Fruit fly (Drosophila melanogaster) whole organism, embryonic: ENCODE data around the gene CG15882.
A peak's percentile ranks its signal among the peaks of the same experiment; 100 is the strongest.

Experiments
- Abd-B ChIP-seq: fragments of 200-800 bp; sonication (Bioruptor generic); optimal IDR thresholded peaks from 2 replicates; lab custom pipeline; 2018; ENCODE audit warnings: missing biosample characterization, mild to moderate bottlenecking, missing genetic modification characterization, moderate library complexity
- Ada2b ChIP-seq: fragments of 200-800 bp; sonication (Bioruptor generic); IDR thresholded peaks from 2 replicates; pipeline ENCODE4 v1.3.6; 2022; ENCODE audit warnings: missing biosample characterization, missing genetic modification characterization
- Atf3 ChIP-seq: fragments of 200-800 bp; sonication (Bioruptor generic); optimal IDR thresholded peaks from 3 replicates; lab custom pipeline; 2016; ENCODE audit warnings: missing biosample characterization, missing genetic modification characterization
- Atf6 ChIP-seq: fragments of 200-800 bp; sonication (Bioruptor generic); IDR thresholded peaks from 2 replicates; pipeline ENCODE4 v1.3.6; 2022; ENCODE audit warnings: missing biosample characterization, missing genetic modification characterization
- Awh ChIP-seq: fragments of 200-800 bp; sonication (Bioruptor generic); IDR thresholded peaks from 2 replicates; pipeline ENCODE4, ENCODE4 v1.3.6; 2022; ENCODE audit warnings: missing biosample characterization, missing genetic modification characterization
- CG10274 ChIP-seq: fragments of 200-800 bp; sonication (Bioruptor generic); optimal IDR thresholded peaks from 3 replicates; lab custom pipeline; 2017; ENCODE audit warnings: missing biosample characterization, mild to moderate bottlenecking, missing genetic modification characterization
- CG10431 ChIP-seq: fragments of 200-800 bp; sonication (Bioruptor generic); optimal IDR thresholded peaks from 3 replicates; lab custom pipeline; 2018; ENCODE audit warnings: missing biosample characterization, mild to moderate bottlenecking, missing genetic modification characterization
- CG11085 ChIP-seq: fragments of 200-800 bp; sonication (Bioruptor generic); IDR thresholded peaks from 2 replicates; pipeline ENCODE4 v1.3.6; 2022; ENCODE audit warnings: missing biosample characterization, missing genetic modification characterization
- CG11696 ChIP-seq: fragments of 200-800 bp; sonication (Bioruptor generic); IDR thresholded peaks from 2 replicates; pipeline ENCODE4 v1.3.6; 2022; ENCODE audit warnings: missing biosample characterization, missing genetic modification characterization
- CG11723 ChIP-seq: fragments of 200-800 bp; sonication (Bioruptor generic); optimal IDR thresholded peaks from 2 replicates; lab custom pipeline; 2017; ENCODE audit warnings: missing biosample characterization, mild to moderate bottlenecking, missing genetic modification characterization
- CG14667 ChIP-seq: fragments of 200-800 bp; sonication (Bioruptor generic); IDR thresholded peaks from 2 replicates; pipeline ENCODE4 v1.3.6; 2022; ENCODE audit warnings: missing biosample characterization, missing genetic modification characterization
- CG14710 ChIP-seq: fragments of 200-800 bp; sonication (Bioruptor generic); optimal IDR thresholded peaks from 3 replicates; lab custom pipeline; 2019; ENCODE audit warnings: missing biosample characterization, mild to moderate bottlenecking, missing genetic modification characterization, moderate library complexity
- CG14860 ChIP-seq: fragments of 200-800 bp; sonication (Bioruptor generic); IDR thresholded peaks from 3 replicates; pipeline ENCODE4 v1.3.6; 2022; ENCODE audit warnings: missing biosample characterization, missing genetic modification characterization; ENCODE audit not compliant: partially characterized antibody
- CG1602 ChIP-seq: fragments of 200-800 bp; sonication (Bioruptor generic); optimal IDR thresholded peaks from 3 replicates; lab custom pipeline; 2016; ENCODE audit warnings: missing biosample characterization, missing genetic modification characterization
- CG16815 ChIP-seq: fragments of 200-800 bp; sonication (Bioruptor generic); optimal IDR thresholded peaks from 3 replicates; lab custom pipeline; 2017; ENCODE audit warnings: missing biosample characterization, mild to moderate bottlenecking, missing genetic modification characterization
- CG17359 ChIP-seq: fragments of 200-800 bp; sonication (Bioruptor generic); optimal IDR thresholded peaks from 3 replicates; lab custom pipeline; 2018; ENCODE audit warnings: missing biosample characterization, mild to moderate bottlenecking, missing genetic modification characterization, moderate library complexity
- CG18476 ChIP-seq: fragments of 200-800 bp; sonication (Bioruptor generic); optimal IDR thresholded peaks from 2 replicates; lab custom pipeline; 2016; ENCODE audit warnings: missing biosample characterization, mild to moderate bottlenecking, missing genetic modification characterization
- CG31441 ChIP-seq: fragments of 200-800 bp; sonication (Bioruptor generic); IDR thresholded peaks from 2 replicates; pipeline ENCODE4 v1.3.6; 2022; ENCODE audit warnings: missing biosample characterization, missing genetic modification characterization
- CG4617 ChIP-seq: fragments of 200-800 bp; sonication (Bioruptor generic); optimal IDR thresholded peaks from 3 replicates; lab custom pipeline; 2016; ENCODE audit warnings: missing biosample characterization, missing genetic modification characterization, borderline replicate concordance
- CG4820 ChIP-seq: fragments of 200-800 bp; sonication (Bioruptor generic); optimal IDR thresholded peaks from 3 replicates; lab custom pipeline; 2016; ENCODE audit warnings: missing biosample characterization, missing genetic modification characterization
- CG6791 ChIP-seq: fragments of 200-800 bp; sonication (Bioruptor generic); IDR thresholded peaks from 3 replicates; pipeline ENCODE4 v1.3.6; 2022; ENCODE audit warnings: missing biosample characterization, missing genetic modification characterization; ENCODE audit not compliant: partially characterized antibody
- CG7987 ChIP-seq: fragments of 200-800 bp; sonication (Bioruptor generic); optimal IDR thresholded peaks from 2 replicates; lab custom pipeline; 2018; ENCODE audit warnings: missing biosample characterization, mild to moderate bottlenecking, missing genetic modification characterization, moderate library complexity
- CG8765 ChIP-seq: fragments of 200-800 bp; sonication (Bioruptor generic); IDR thresholded peaks from 2 replicates; pipeline ENCODE4 v1.3.6; 2022; ENCODE audit warnings: missing biosample characterization, missing genetic modification characterization
- CG8924 ChIP-seq: fragments of 200-800 bp; optimal IDR thresholded peaks from 3 replicates; lab custom pipeline; 2019; ENCODE audit warnings: missing biosample characterization, mild to moderate bottlenecking, missing genetic modification characterization, moderate library complexity
- CG9727 ChIP-seq: fragments of 200-800 bp; sonication (Bioruptor generic); optimal IDR thresholded peaks from 3 replicates; lab custom pipeline; 2017; ENCODE audit warnings: missing biosample characterization, mild to moderate bottlenecking, missing genetic modification characterization
- Chrac-16 ChIP-seq: fragments of 200-800 bp; sonication (Bioruptor generic); optimal IDR thresholded peaks from 3 replicates; lab custom pipeline; 2016; ENCODE audit warnings: missing biosample characterization, missing genetic modification characterization
- CkIIα-i1 ChIP-seq: fragments of 200-800 bp; sonication (Bioruptor generic); IDR thresholded peaks from 2 replicates; pipeline ENCODE4 v1.3.6; 2022; ENCODE audit warnings: missing biosample characterization, missing genetic modification characterization
- Dfd ChIP-seq, 2 experiments: fragments of >200 bp; optimal IDR thresholded peaks; 2 replicates each; lab custom pipeline; 2017; ENCODE audit warnings: missing biosample characterization in 2 of 2, missing genetic modification characterization in 2 of 2
- ERR ChIP-seq: fragments of 200-800 bp; sonication (Bioruptor generic); optimal IDR thresholded peaks from 2 replicates; lab custom pipeline; 2016; ENCODE audit warnings: missing biosample characterization, missing genetic modification characterization
- Eip74EF ChIP-seq, 2 experiments: fragments of 200-800 bp in 1 of 2; fragments of >200 bp in 1 of 2; sonication (Bioruptor generic) in 1 of 2; optimal IDR thresholded peaks; 2 replicates each; lab custom pipeline; 2017 to 2019; ENCODE audit warnings: missing biosample characterization in 2 of 2, missing genetic modification characterization in 2 of 2, mild to moderate bottlenecking in 1 of 2, moderate library complexity in 1 of 2
- HmgZ ChIP-seq: fragments of 200-800 bp; sonication (Bioruptor generic); optimal IDR thresholded peaks from 2 replicates; lab custom pipeline; 2018; ENCODE audit warnings: missing biosample characterization, mild to moderate bottlenecking, missing genetic modification characterization
- Stat92E ChIP-seq, 3 experiments: fragments of >200 bp in 2 of 3; fragments of 200-800 bp in 1 of 3; sonication (Bioruptor generic) in 1 of 3; optimal IDR thresholded peaks; 2 replicates each; lab custom pipeline; 2017 to 2019; ENCODE audit warnings: missing biosample characterization in 3 of 3, missing genetic modification characterization in 3 of 3, mild to moderate bottlenecking in 1 of 3, moderate library complexity in 1 of 3
- TFAM ChIP-seq: fragments of 200-800 bp; sonication (Bioruptor generic); optimal IDR thresholded peaks from 2 replicates; lab custom pipeline; 2017; ENCODE audit warnings: missing biosample characterization, missing genetic modification characterization, inconsistent platforms
- Xbp1 ChIP-seq: fragments of 200-800 bp; sonication (Bioruptor generic); optimal IDR thresholded peaks from 3 replicates; lab custom pipeline; 2016; ENCODE audit warnings: missing biosample characterization, mild to moderate bottlenecking, missing genetic modification characterization
- ato ChIP-seq: fragments of 200-800 bp; sonication (Bioruptor generic); IDR thresholded peaks from 2 replicates; pipeline ENCODE4 v1.3.6; 2022; ENCODE audit warnings: missing biosample characterization, missing genetic modification characterization; ENCODE audit not compliant: partially characterized antibody
- bcd ChIP-seq: fragments of 200-800 bp; sonication (Bioruptor generic); optimal IDR thresholded peaks from 2 replicates; lab custom pipeline; 2017; ENCODE audit warnings: missing biosample characterization, mild to moderate bottlenecking, missing genetic modification characterization
- croc ChIP-seq: fragments of 200-800 bp; sonication (Bioruptor generic); conservative IDR thresholded peaks from 3 replicates; pipeline ENCODE4 v1.3.6; 2022; ENCODE audit warnings: missing biosample characterization, missing genetic modification characterization
- eyg ChIP-seq: fragments of 200-800 bp; sonication (Bioruptor generic); optimal IDR thresholded peaks from 3 replicates; lab custom pipeline; 2016; ENCODE audit warnings: missing biosample characterization, missing genetic modification characterization
- grau ChIP-seq: fragments of 200-800 bp; optimal IDR thresholded peaks from 3 replicates; lab custom pipeline; 2019; ENCODE audit warnings: missing biosample characterization, mild to moderate bottlenecking, missing genetic modification characterization, moderate library complexity
- gsb-n ChIP-seq: fragments of 200-800 bp; sonication (Bioruptor generic); optimal IDR thresholded peaks from 3 replicates; lab custom pipeline; 2018; ENCODE audit warnings: missing biosample characterization, mild to moderate bottlenecking, missing genetic modification characterization
- hth ChIP-seq: fragments of >200 bp; optimal IDR thresholded peaks from 2 replicates; lab custom pipeline; 2017; ENCODE audit warnings: inconsistent platforms
- knrl ChIP-seq: fragments of 200-800 bp; sonication (Bioruptor generic); IDR thresholded peaks from 3 replicates; pipeline ENCODE4 v1.3.6; 2022; ENCODE audit warnings: missing biosample characterization, missing genetic modification characterization; ENCODE audit not compliant: partially characterized antibody
- repo ChIP-seq: fragments of 200-800 bp; sonication (Bioruptor generic); optimal IDR thresholded peaks from 2 replicates; lab custom pipeline; 2016; ENCODE audit warnings: missing biosample characterization, missing genetic modification characterization
- run ChIP-seq: fragments of 200-800 bp; sonication (Bioruptor generic); optimal IDR thresholded peaks from 3 replicates; lab custom pipeline; 2018; ENCODE audit warnings: missing biosample characterization, mild to moderate bottlenecking, missing genetic modification characterization
- sens-2 ChIP-seq: fragments of 200-800 bp; sonication (Bioruptor generic); IDR thresholded peaks from 2 replicates; pipeline ENCODE4 v1.3.6; 2022; ENCODE audit warnings: missing biosample characterization, missing genetic modification characterization
- slbo ChIP-seq: fragments of 200-800 bp; sonication (Bioruptor generic); IDR thresholded peaks from 2 replicates; pipeline ENCODE4 v1.3.6; 2022; ENCODE audit warnings: missing biosample characterization, missing genetic modification characterization
- sqz ChIP-seq: fragments of 200-800 bp; sonication (Bioruptor generic); optimal IDR thresholded peaks from 3 replicates; lab custom pipeline; 2018; ENCODE audit warnings: missing biosample characterization, mild to moderate bottlenecking, missing genetic modification characterization
- tio ChIP-seq: fragments of 200-800 bp; sonication (Bioruptor generic); optimal IDR thresholded peaks from 2 replicates; lab custom pipeline; 2017; ENCODE audit warnings: missing biosample characterization, missing genetic modification characterization, inconsistent platforms
- z ChIP-seq: fragments of 200-800 bp; sonication (Bioruptor generic); IDR thresholded peaks from 3 replicates; pipeline ENCODE4 v1.3.6; 2022; ENCODE audit warnings: missing biosample characterization, missing genetic modification characterization

CG15882 gene

dm6 chrX:19152570-19153287 lies 28.5 kb upstream of the CG15882 start (continued):
- no peak for TF ChIP-seq CG14860 (GFP tag; lab: Robert Waterston, UW)
- TF ChIP-seq CG10274 (GFP tag; lab: Kevin White, UChicago) = peak; percentile 3
- 0 out of 3 replicates have a peak, but pooled peaks have one; percentile 9 for TF ChIP-seq z
- no peak for TF ChIP-seq ato (GFP tag; lab: Robert Waterston, UW)
- TF ChIP-seq CG8765 = no peak
- TF ChIP-seq Atf6 = peak; percentile 35; the same call in 1 of the 2 replicates
- peak; percentile 27 for TF ChIP-seq CG8924 (tag; lab: Kevin White, UChicago)
- no peak; the same call in 1 of the 3 replicates for TF ChIP-seq croc (GFP tag; lab: Robert Waterston, UW)
- no peak for TF ChIP-seq Atf3
- no peak for TF ChIP-seq CG7987
- no peak for TF ChIP-seq TFAM (GFP tag; lab: Kevin White, UChicago)
- TF ChIP-seq CG4820 (GFP tag; lab: Kevin White, UChicago) = peak; percentile 57
- no peak for TF ChIP-seq HmgZ (tag; lab: Kevin White, UChicago)
- no peak for TF ChIP-seq hth (lab: Kevin White, UChicago)
- TF ChIP-seq knrl = no peak
- peak; percentile 53 for TF ChIP-seq bcd (GFP tag; lab: Kevin White, UChicago)
- no peak for TF ChIP-seq CG10431 (GFP tag; lab: Kevin White, UChicago)
- no peak for TF ChIP-seq repo (GFP tag; lab: Kevin White, UChicago)
- no peak for TF ChIP-seq eyg
- TF ChIP-seq CG6791 (GFP tag; lab: Robert Waterston, UW) = no peak
- no peak for TF ChIP-seq Dfd (GFP tag; optimal IDR thresholded peaks at IDR 0.05; lab: Kevin White, UChicago)
- no peak for TF ChIP-seq Eip74EF (GFP tag; optimal IDR thresholded peaks at IDR 0.05; lab: Kevin White, UChicago)
- TF ChIP-seq Xbp1 (GFP tag; lab: Kevin White, UChicago) = peak; percentile 59
- TF ChIP-seq CG16815 = peak; percentile 43
- peak; percentile 56 for TF ChIP-seq CG1602 (GFP tag; lab: Kevin White, UChicago)
- TF ChIP-seq CG14710 (tag; lab: Kevin White, UChicago) = peak; percentile 60
- peak; percentile 70 for TF ChIP-seq tio
- TF ChIP-seq CG31441 = peak; percentile 73
- TF ChIP-seq CG14667 (GFP tag; lab: Robert Waterston, UW) = 0 out of 2 replicates have a peak, but pooled peaks have one; percentile 32
- TF ChIP-seq Abd-B (GFP tag; lab: Kevin White, UChicago) = peak; percentile 28
- peak; percentile 47 for TF ChIP-seq slbo (GFP tag; lab: Robert Waterston, UW)
- no peak for TF ChIP-seq ERR
- no peak for TF ChIP-seq Awh (GFP tag; lab: Robert Waterston, UW)
- TF ChIP-seq sqz (GFP tag; lab: Kevin White, UChicago) = peak; percentile 15
- TF ChIP-seq run = peak; percentile 12
- TF ChIP-seq CkIIα-i1 (GFP tag; lab: Robert Waterston, UW) = no peak
- peak; percentile 15; the same call in 1 of the 2 replicates for TF ChIP-seq sens-2 (GFP tag; lab: Robert Waterston, UW)
- TF ChIP-seq Stat92E (GFP tag; optimal IDR thresholded peaks at IDR 0.05; lab: Kevin White, UChicago) = no peak
- no peak for TF ChIP-seq CG11723 (GFP tag; lab: Kevin White, UChicago)
- no peak for TF ChIP-seq CG11696 (GFP tag; lab: Robert Waterston, UW)
- peak; percentile 37 for TF ChIP-seq Chrac-16 (GFP tag; lab: Kevin White, UChicago)
- TF ChIP-seq CG11085 (GFP tag; lab: Robert Waterston, UW) = no peak
- peak; percentile 62 for TF ChIP-seq gsb-n (tag; lab: Kevin White, UChicago)
- no peak for TF ChIP-seq CG4617 (GFP tag; lab: Kevin White, UChicago)
- TF ChIP-seq CG9727 = peak; percentile 73
- TF ChIP-seq grau (tag; lab: Kevin White, UChicago) = peak; percentile 61
- TF ChIP-seq CG18476 (GFP tag; lab: Kevin White, UChicago) = peak; percentile 7
- peak; percentile 56 for TF ChIP-seq CG17359
- TF ChIP-seq Ada2b (GFP tag; lab: Robert Waterston, UW) = 0 out of 2 replicates have a peak, but pooled peaks have one; percentile 16
